Worm (Caenorhabditis elegans) whole organism, young adult: ENCODE data around the gene mfsd-11.

ENCODE experiments used
- B0035.1 ChIP-seq: sonication (generic microtip); optimal IDR thresholded peaks from 2 replicates; lab custom pipeline; 2016; ENCODE audit warnings: missing genetic modification characterization, mild to moderate bottlenecking, missing compliant biosample characterization, missing genotype, missing genetic modification reagents
- B0261.1 ChIP-seq: sonication (generic microtip); optimal IDR thresholded peaks from 2 replicates; lab custom pipeline; 2016; ENCODE audit warnings: mild to moderate bottlenecking, missing genetic modification characterization, moderate library complexity, missing compliant biosample characterization
- C06A6.2 ChIP-seq: fragments of 200-800 bp; sonication (Bioruptor generic); conservative IDR thresholded peaks from 2 replicates; pipeline ENCODE4 v1.3.6; 2022; ENCODE audit warnings: missing genetic modification characterization, missing compliant biosample characterization
- F10E7.11 ChIP-seq: sonication (generic microtip); optimal IDR thresholded peaks from 2 replicates; lab custom pipeline; 2017; ENCODE audit warnings: mild to moderate bottlenecking, missing genetic modification characterization, moderate library complexity, missing compliant biosample characterization
- F57C9.4 ChIP-seq: sonication (generic microtip); optimal IDR thresholded peaks from 2 replicates; lab custom pipeline; 2017; ENCODE audit warnings: mild to moderate bottlenecking, missing genetic modification characterization, missing compliant biosample characterization
- K11D2.4 ChIP-seq: fragments of 200-800 bp; sonication (Bioruptor generic); IDR thresholded peaks from 2 replicates; pipeline ENCODE4 v1.3.6; 2022; ENCODE audit warnings: missing genetic modification reagents, missing genetic modification characterization, missing compliant biosample characterization
- T26A5.8 ChIP-seq: sonication (generic microtip); optimal IDR thresholded peaks from 2 replicates; lab custom pipeline; 2016; ENCODE audit warnings: missing genetic modification characterization, missing compliant biosample characterization
- Y56A3A.18 ChIP-seq: fragments of 200-800 bp; sonication (Bioruptor generic); IDR thresholded peaks from 2 replicates; pipeline ENCODE4 v1.3.6; 2022; ENCODE audit warnings: missing genetic modification reagents, missing genetic modification characterization, missing compliant biosample characterization
- Y67H2A.10 ChIP-seq: fragments of 200-800 bp; sonication (Bioruptor generic); conservative IDR thresholded peaks from 2 replicates; pipeline ENCODE4 v1.3.6; 2022; ENCODE audit warnings: missing genetic modification reagents, missing genetic modification characterization, missing compliant biosample characterization
- aptf-2 ChIP-seq: fragments of 200-800 bp; sonication (Bioruptor generic); conservative IDR thresholded peaks from 2 replicates; pipeline ENCODE4 v1.3.6; 2022; ENCODE audit warnings: missing genetic modification reagents, missing genetic modification characterization, missing compliant biosample characterization
- atf-7 ChIP-seq: sonication (generic microtip); optimal IDR thresholded peaks from 2 replicates; lab custom pipeline; 2017; ENCODE audit warnings: mild to moderate bottlenecking, missing genetic modification characterization, missing compliant biosample characterization
- attf-6 ChIP-seq: fragments of 200-800 bp; sonication (Bioruptor generic); IDR thresholded peaks from 2 replicates; pipeline ENCODE4 v1.3.6; 2022; ENCODE audit warnings: missing genetic modification reagents, missing genetic modification characterization, missing compliant biosample characterization
- bed-1 ChIP-seq: fragments of 200-800 bp; sonication (Bioruptor generic); IDR thresholded peaks from 2 replicates; pipeline ENCODE4 v1.3.6; 2022; ENCODE audit warnings: missing genetic modification reagents, missing genetic modification characterization, missing compliant biosample characterization
- cebp-1 ChIP-seq, 2 experiments: fragments of 200-800 bp in 1 of 2; sonication (Bioruptor generic) in 1 of 2; sonication (generic microtip) in 1 of 2; IDR thresholded peaks in 1 of 2; optimal IDR thresholded peaks in 1 of 2; 2 replicates each; pipeline versions ENCODE4 v1.3.6 to Lab custom; 2017 to 2022; ENCODE audit warnings: missing compliant biosample characterization in 2 of 2, missing genetic modification characterization in 2 of 2, mild to moderate bottlenecking in 1 of 2, missing genetic modification reagents in 1 of 2, moderate library complexity in 1 of 2
- ceh-40 ChIP-seq: fragments of 200-800 bp; sonication (Bioruptor generic); IDR thresholded peaks from 2 replicates; pipeline ENCODE4 v1.3.6; 2022; ENCODE audit warnings: missing genetic modification characterization, missing compliant biosample characterization
- die-1 ChIP-seq: sonication (generic microtip); optimal IDR thresholded peaks from 2 replicates; lab custom pipeline; 2016; ENCODE audit warnings: missing genotype, mild to moderate bottlenecking, missing genetic modification characterization, missing compliant biosample characterization
- ekl-4 ChIP-seq: fragments of 200-800 bp; sonication (Bioruptor generic); IDR thresholded peaks from 2 replicates; pipeline ENCODE4 v1.3.6; 2022; ENCODE audit warnings: missing genetic modification reagents, missing genetic modification characterization, missing compliant biosample characterization
- hrde-1 ChIP-seq: sonication (generic microtip); optimal IDR thresholded peaks from 2 replicates; lab custom pipeline; 2016; ENCODE audit warnings: missing genetic modification characterization, mild to moderate bottlenecking, missing compliant biosample characterization, moderate library complexity, missing genotype, missing genetic modification reagents, borderline replicate concordance
- let-607 ChIP-seq, 2 experiments: fragments of 200-800 bp in 1 of 2; sonication (Bioruptor generic) in 1 of 2; sonication (generic microtip) in 1 of 2; optimal IDR thresholded peaks; 2 replicates each; lab custom pipeline; 2016 to 2018; ENCODE audit warnings: mild to moderate bottlenecking in 2 of 2, missing compliant biosample characterization in 2 of 2, missing genetic modification characterization in 2 of 2, moderate library complexity in 2 of 2, missing genotype in 1 of 2
- lsy-27 ChIP-seq: sonication (generic microtip); optimal IDR thresholded peaks from 2 replicates; lab custom pipeline; 2017; ENCODE audit warnings: missing genetic modification characterization, mild to moderate bottlenecking, missing compliant biosample characterization, antibody characterized with exemption, missing genotype, borderline replicate concordance; ENCODE audit not compliant: insufficient read depth
- madf-8 ChIP-seq: fragments of 200-800 bp; sonication (Bioruptor generic); conservative IDR thresholded peaks from 2 replicates; pipeline ENCODE4 v1.3.6; 2022; ENCODE audit warnings: missing genetic modification reagents, missing genetic modification characterization, missing compliant biosample characterization
- nfya-1 ChIP-seq: sonication (generic microtip); optimal IDR thresholded peaks from 2 replicates; lab custom pipeline; 2017; ENCODE audit warnings: antibody characterized with exemption, missing compliant biosample characterization, missing genetic modification characterization, borderline replicate concordance; ENCODE audit not compliant: insufficient read depth
- nhr-27 ChIP-seq: fragments of 200-800 bp; sonication (Bioruptor generic); optimal IDR thresholded peaks from 2 replicates; lab custom pipeline; 2018; ENCODE audit warnings: mild to moderate bottlenecking, missing genetic modification characterization, moderate library complexity, missing compliant biosample characterization
- pha-4 ChIP-seq: fragments of 150-350 bp; sonication (generic microtip); optimal IDR thresholded peaks from 2 replicates; lab custom pipeline; 2014; ENCODE audit warnings: missing biosample characterization, missing genetic modification reagents, missing genetic modification characterization
- rpc-1 ChIP-seq, 2 experiments: fragments of 150-350 bp in 1 of 2; sonication (generic microtip) in 1 of 2; optimal IDR thresholded peaks; 2 replicates each; lab custom pipeline; 2014 to 2018; ENCODE audit warnings: missing biosample characterization in 1 of 2, missing genetic modification characterization in 1 of 2, missing genetic modification reagents in 1 of 2, missing genotype in 1 of 2
- snpc-3.4 ChIP-seq: sonication (generic microtip); optimal IDR thresholded peaks from 2 replicates; lab custom pipeline; 2017; ENCODE audit warnings: missing genetic modification characterization, mild to moderate bottlenecking, missing compliant biosample characterization, antibody characterized with exemption, moderate library complexity, missing genotype, missing genetic modification reagents
- unc-130 ChIP-seq: sonication (generic microtip); optimal IDR thresholded peaks from 2 replicates; lab custom pipeline; 2016; ENCODE audit warnings: missing genetic modification reagents, missing genetic modification characterization, missing compliant biosample characterization
- zim-3 ChIP-seq: sonication (generic microtip); optimal IDR thresholded peaks from 2 replicates; lab custom pipeline; 2017; ENCODE audit warnings: mild to moderate bottlenecking, missing genetic modification characterization, moderate library complexity, missing compliant biosample characterization
- ztf-18 ChIP-seq: sonication (generic microtip); optimal IDR thresholded peaks from 2 replicates; lab custom pipeline; 2016; ENCODE audit warnings: missing genotype, mild to moderate bottlenecking, missing genetic modification characterization, missing compliant biosample characterization
- ztf-26 ChIP-seq: sonication (generic microtip); optimal IDR thresholded peaks from 2 replicates; lab custom pipeline; 2017; ENCODE audit warnings: missing genetic modification characterization, missing compliant biosample characterization
- ztf-6 ChIP-seq: fragments of 200-800 bp; sonication (Bioruptor generic); IDR thresholded peaks from 2 replicates; pipeline ENCODE4 v1.3.6; 2022; ENCODE audit warnings: missing genetic modification reagents, missing genetic modification characterization, missing compliant biosample characterization

Gene mfsd-11

ce11 chrX:12141051-12141450 lies 12.9 kb downstream of the mfsd-11 start, which contains the start of gene lyst-1:
Gene lyst-1, minus strand, starts transcription at chrX:12141151.
- TF ChIP-seq ztf-6 (GFP tag; lab: Robert Waterston, UW) (no peak), madf-8 (no peak), snpc-3.4 (tag; lab: Kevin White, UChicago) (no peak), cebp-1 (GFP tag; IDR thresholded peaks at IDR 0.05; lab: Robert Waterston, UW) (no peak), cebp-1 (tag; optimal IDR thresholded peaks at IDR 0.05; lab: Kevin White, UChicago) (no peak), ztf-26 (tag; lab: Kevin White, UChicago) (no peak), rpc-1 (optimal IDR thresholded peaks at IDR 0.05; lab: Kevin White, UChicago) (no peak), rpc-1 (tag; optimal IDR thresholded peaks at IDR 0.05; lab: Kevin White, UChicago) (no peak), pha-4 (tag; lab: Kevin White, UChicago) (no peak), let-607 (tag; optimal IDR thresholded peaks at IDR 0.05; lab: Kevin White, UChicago) (no peak), B0261.1 (tag; lab: Kevin White, UChicago) (no peak)

ce11 chrX:12125308-12125707 lies 28.6 kb downstream of the mfsd-11 start, which contains the start of gene lgc-18:
Gene lgc-18, plus strand, starts transcription at chrX:12125608.
- TF ChIP-seq lsy-27 (tag; lab: Kevin White, UChicago) (no peak), T26A5.8 (tag; lab: Kevin White, UChicago) (no peak), C06A6.2 (GFP tag; lab: Robert Waterston, UW) (no peak), nhr-27 (tag; lab: Kevin White, UChicago) (no peak), atf-7 (no peak), ekl-4 (GFP tag; lab: Robert Waterston, UW) (no peak), K11D2.4 (GFP tag; lab: Robert Waterston, UW) (no peak), unc-130 (GFP tag; lab: Kevin White, UChicago) (no peak), B0035.1 (tag; lab: Kevin White, UChicago) (no peak), die-1 (tag; lab: Kevin White, UChicago) (no peak), hrde-1 (tag; lab: Kevin White, UChicago) (no peak), attf-6 (no peak), F57C9.4 (tag; lab: Kevin White, UChicago) (no peak), Y67H2A.10 (GFP tag; lab: Robert Waterston, UW) (no peak), cebp-1 (GFP tag; IDR thresholded peaks at IDR 0.05; lab: Robert Waterston, UW) (no peak), cebp-1 (tag; optimal IDR thresholded peaks at IDR 0.05; lab: Kevin White, UChicago) (no peak), ceh-40 (GFP tag; lab: Robert Waterston, UW) (no peak)
- TF ChIP-seq, all 124 proteins: peak for 0

ce11 chrX:12123152-12123551 lies 30.8 kb downstream of the mfsd-11 start, which contains the start of gene T01H10.11:
Gene T01H10.11, plus strand, starts transcription at chrX:12123452.
- no peak for TF ChIP-seq zim-3 (tag; lab: Kevin White, UChicago)
- TF ChIP-seq ekl-4 (GFP tag; lab: Robert Waterston, UW), result no peak
- no peak for TF ChIP-seq aptf-2 (GFP tag; lab: Robert Waterston, UW)
- TF ChIP-seq Y56A3A.18 (GFP tag; lab: Robert Waterston, UW), result no peak
- no peak for TF ChIP-seq F10E7.11
- no peak for TF ChIP-seq bed-1 (GFP tag; lab: Robert Waterston, UW)
- TF ChIP-seq nfya-1, result no peak
- TF ChIP-seq, all 124 proteins: peak for 0

ce11 chrX:12121285-12121684 lies 32.6 kb downstream of the mfsd-11 start, which contains the start of gene lgc-17:
Gene lgc-17, plus strand, starts transcription at chrX:12121585.
- no peak for TF ChIP-seq ztf-18
